Worm (Caenorhabditis elegans): ENCODE results near the gene vps-41.
A peak's percentile ranks its signal among the peaks of the same experiment; 100 is the strongest.

Gene vps-41

DNA sequence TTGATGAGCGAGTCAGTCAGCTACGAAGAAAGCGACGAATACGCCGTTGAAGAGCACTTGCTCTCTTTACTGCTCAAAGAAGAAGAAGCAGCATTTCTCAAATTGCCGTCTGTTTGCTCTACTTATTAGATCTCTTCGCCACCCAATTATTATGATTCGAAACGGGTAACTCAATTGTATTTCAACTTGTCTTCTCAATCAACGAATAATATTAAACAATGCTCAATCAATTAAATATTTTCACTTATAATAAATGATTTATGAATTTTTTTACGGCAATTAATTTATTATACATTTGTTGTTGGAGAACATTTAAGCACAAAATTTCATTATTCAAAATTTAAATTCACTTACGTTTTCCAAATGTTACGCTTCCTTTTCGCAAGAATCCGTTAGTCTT lies 5.4 kb upstream of the vps-41 start:
- TF ChIP-seq R02D3.7 (tag; optimal IDR thresholded peaks at IDR 0.05) (no peak), lin-39 (tag; optimal IDR thresholded peaks at IDR 0.05) (no peak), nhr-12 (tag; optimal IDR thresholded peaks at IDR 0.05) (no peak)

DNA sequence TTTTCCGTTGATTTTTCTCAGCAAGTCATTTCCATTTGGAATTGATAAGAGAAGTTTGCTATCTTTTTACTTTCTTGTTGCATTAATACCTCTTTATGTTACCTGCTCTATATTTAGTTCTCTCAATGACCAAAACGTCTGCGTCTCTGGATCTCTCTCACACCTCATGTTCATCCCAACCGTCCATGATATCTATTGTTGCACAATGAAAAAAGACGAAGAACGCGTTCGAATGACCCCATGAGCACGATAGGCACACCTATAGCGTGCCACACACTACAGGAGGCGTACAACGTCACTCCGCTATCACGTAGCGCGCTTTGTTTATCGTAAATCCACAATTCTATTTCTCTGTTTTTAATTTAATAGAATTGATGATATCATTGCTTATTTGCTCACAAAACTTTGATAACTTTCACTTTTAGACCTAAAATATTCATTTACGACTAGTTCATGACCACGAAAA lies 4.4 kb upstream of the vps-41 start, which contains the start of gene Y34B4A.2:
Gene Y34B4A.2 (plus strand): TSS at position 328 of the 466 bp plus-strand sequence.
- peak; percentile 84 for TF ChIP-seq R02D3.7 (tag; optimal IDR thresholded peaks at IDR 0.05)
- TF ChIP-seq nhr-237 (tag; optimal IDR thresholded peaks at IDR 0.05), result no peak
- TF ChIP-seq crh-2 (tag; optimal IDR thresholded peaks at IDR 0.05), result peak; percentile 51
- peak; percentile 27 for TF ChIP-seq F13H6.1 (tag; optimal IDR thresholded peaks at IDR 0.05)
- no peak for TF ChIP-seq gmeb-1 (tag; optimal IDR thresholded peaks at IDR 0.05)
- no peak for TF ChIP-seq Y55F3AM.14 (GFP tag; optimal IDR thresholded peaks at IDR 0.05)
- no peak for TF ChIP-seq lin-11 (tag; optimal IDR thresholded peaks at IDR 0.05)
- TF ChIP-seq peb-1 (tag; optimal IDR thresholded peaks at IDR 0.05), result no peak
- TF ChIP-seq nhr-129 (tag; optimal IDR thresholded peaks at IDR 0.05), result peak; percentile 54
- TF ChIP-seq mab-5 (tag; optimal IDR thresholded peaks at IDR 0.05), result no peak
- no peak for TF ChIP-seq alr-1 (tag; optimal IDR thresholded peaks at IDR 0.05)
- no peak for TF ChIP-seq nhr-11 (tag; optimal IDR thresholded peaks at IDR 0.05)
- no peak for TF ChIP-seq nhr-21 (tag; optimal IDR thresholded peaks at IDR 0.05)
- no peak for TF ChIP-seq elt-3 (tag; optimal IDR thresholded peaks at IDR 0.05)
- no peak for TF ChIP-seq unc-62 (GFP tag; optimal IDR thresholded peaks at IDR 0.05)
- no peak for TF ChIP-seq ama-1 (optimal IDR thresholded peaks at IDR 0.05)
- TF ChIP-seq snpc-4 (tag; optimal IDR thresholded peaks at IDR 0.05), result no peak
- TF ChIP-seq fos-1 (tag; optimal IDR thresholded peaks at IDR 0.05), result peak; percentile 37
- no peak for TF ChIP-seq nhr-25 (tag; optimal IDR thresholded peaks at IDR 0.05)
- TF ChIP-seq blmp-1 (tag; optimal IDR thresholded peaks at IDR 0.05; ENCODE audit: insufficient read depth), result no peak
- TF ChIP-seq unc-55 (GFP tag; optimal IDR thresholded peaks at IDR 0.05), result peak; percentile 37
- TF ChIP-seq lin-39 (tag; optimal IDR thresholded peaks at IDR 0.05), result no peak
- no peak for TF ChIP-seq lsy-2 (tag; optimal IDR thresholded peaks at IDR 0.05)
- no peak for TF ChIP-seq ceh-82 (tag; optimal IDR thresholded peaks at IDR 0.05)
- TF ChIP-seq sma-9 (GFP tag; optimal IDR thresholded peaks at IDR 0.05), result peak; percentile 55
- TF ChIP-seq sma-9 (tag; optimal IDR thresholded peaks at IDR 0.05), result no peak
- no peak for TF ChIP-seq nhr-6 (tag; optimal IDR thresholded peaks at IDR 0.05)
- no peak for TF ChIP-seq egl-27 (tag; optimal IDR thresholded peaks at IDR 0.05)
- no peak for TF ChIP-seq nhr-10 (tag; optimal IDR thresholded peaks at IDR 0.05)
- no peak for TF ChIP-seq aly-2 (tag; optimal IDR thresholded peaks at IDR 0.05)
- TF ChIP-seq ceh-16 (tag; optimal IDR thresholded peaks at IDR 0.05), result no peak
- TF ChIP-seq sma-3 (GFP tag; optimal IDR thresholded peaks at IDR 0.05), result peak; percentile 35
- no peak for TF ChIP-seq elt-1 (tag; optimal IDR thresholded peaks at IDR 0.05)

DNA sequence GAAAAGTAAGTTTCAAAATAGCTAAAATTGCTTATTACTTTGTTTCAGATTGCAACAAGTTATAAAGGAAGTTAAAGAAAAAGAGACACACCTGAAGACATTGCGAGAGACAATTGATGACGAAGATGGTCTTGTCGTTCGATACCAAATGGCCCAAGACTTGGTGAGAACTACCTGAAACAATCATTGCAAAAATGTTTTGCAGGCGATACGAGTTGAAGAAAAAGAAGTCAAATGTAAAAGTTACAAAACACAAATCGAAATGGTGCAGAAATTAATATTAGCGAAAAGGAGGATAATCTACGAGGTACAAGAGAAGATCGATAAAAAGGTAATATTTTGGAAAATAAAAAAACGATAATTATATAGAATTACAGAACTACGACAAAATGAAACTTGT lies 4.0 kb upstream of the vps-41 start, which contains the start of gene rga-8:
Gene rga-8 (minus strand): TSS at position 101 of the 400 bp plus-strand sequence.
- TF ChIP-seq peb-1 (tag; optimal IDR thresholded peaks at IDR 0.05) (no peak), ama-1 (optimal IDR thresholded peaks at IDR 0.05) (no peak), sma-9 (GFP tag; optimal IDR thresholded peaks at IDR 0.05) (no peak), sma-9 (tag; optimal IDR thresholded peaks at IDR 0.05) (no peak), lsy-2 (tag; optimal IDR thresholded peaks at IDR 0.05) (no peak), ztf-11 (tag; optimal IDR thresholded peaks at IDR 0.05) (no peak), C34F6.9 (tag; optimal IDR thresholded peaks at IDR 0.05) (no peak), nhr-11 (tag; optimal IDR thresholded peaks at IDR 0.05) (no peak), nhr-10 (tag; optimal IDR thresholded peaks at IDR 0.05) (no peak), elt-1 (tag; optimal IDR thresholded peaks at IDR 0.05) (no peak), nhr-23 (tag; optimal IDR thresholded peaks at IDR 0.05) (no peak), ceh-16 (tag; optimal IDR thresholded peaks at IDR 0.05) (no peak), mbf-1 (tag; optimal IDR thresholded peaks at IDR 0.05) (no peak), unc-62 (GFP tag; optimal IDR thresholded peaks at IDR 0.05) (no peak), R02D3.7 (tag; optimal IDR thresholded peaks at IDR 0.05) (no peak)

DNA sequence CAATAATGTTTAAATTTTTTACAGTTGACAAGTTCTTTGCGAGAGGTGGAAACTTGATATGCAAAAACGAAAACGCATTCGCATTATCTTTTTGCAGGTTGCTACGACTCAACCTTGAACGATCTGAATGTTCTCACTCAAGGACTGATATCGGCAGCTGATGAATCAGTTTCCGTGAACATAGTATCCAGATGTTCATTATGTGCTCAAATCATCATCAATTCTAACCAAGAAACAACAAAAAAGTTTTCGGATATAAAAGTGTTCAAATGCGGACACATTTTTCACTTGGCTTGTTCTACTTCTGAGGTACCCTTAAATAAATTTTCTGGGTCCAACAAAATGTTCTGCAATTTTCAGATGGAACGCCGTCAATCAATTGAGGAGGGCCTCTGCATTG lies 5.5 kb downstream of the vps-41 start:
- no peak for TF ChIP-seq elt-3 (tag; optimal IDR thresholded peaks at IDR 0.05)
- TF ChIP-seq ztf-1 (GFP tag; conservative IDR thresholded peaks at IDR 0.05), result no peak
- TF ChIP-seq blmp-1 (tag; optimal IDR thresholded peaks at IDR 0.05; ENCODE audit: insufficient read depth), result no peak
- no peak for TF ChIP-seq C34F6.9 (tag; optimal IDR thresholded peaks at IDR 0.05)
- TF ChIP-seq sma-3 (GFP tag; optimal IDR thresholded peaks at IDR 0.05), result no peak
- TF ChIP-seq nhr-11 (tag; optimal IDR thresholded peaks at IDR 0.05), result no peak
- no peak for TF ChIP-seq peb-1 (tag; optimal IDR thresholded peaks at IDR 0.05)
- no peak for TF ChIP-seq dmd-4 (tag; optimal IDR thresholded peaks at IDR 0.05)
- TF ChIP-seq aly-2 (tag; optimal IDR thresholded peaks at IDR 0.05), result no peak
- TF ChIP-seq nhr-12 (tag; optimal IDR thresholded peaks at IDR 0.05), result no peak
- TF ChIP-seq sma-9 (GFP tag; optimal IDR thresholded peaks at IDR 0.05), result no peak
- no peak for TF ChIP-seq sma-9 (tag; optimal IDR thresholded peaks at IDR 0.05)
- TF ChIP-seq mdl-1 (tag; optimal IDR thresholded peaks at IDR 0.05), result no peak
- TF ChIP-seq ztf-4 (tag; optimal IDR thresholded peaks at IDR 0.05), result no peak
- no peak for TF ChIP-seq F13H6.1 (tag; optimal IDR thresholded peaks at IDR 0.05)
- TF ChIP-seq gmeb-1 (tag; optimal IDR thresholded peaks at IDR 0.05), result no peak

Data from whole organism, L2 larva.